Worm (Caenorhabditis elegans) whole organism, mixed stage, embryonic: ENCODE measurements around the gene fip-4.

Source experiments
- M03D4.4 ChIP-seq: sonication (generic microtip); optimal IDR thresholded peaks from 2 replicates; lab custom pipeline; 2017; ENCODE audit warnings: mild to moderate bottlenecking, missing genetic modification characterization, missing compliant biosample characterization
- bed-3 ChIP-seq: fragments of 200-800 bp; sonication (Bioruptor generic); optimal IDR thresholded peaks from 3 replicates; lab custom pipeline; 2018; ENCODE audit warnings: mild to moderate bottlenecking, missing genetic modification characterization, moderate library complexity, missing compliant biosample characterization
- blmp-1 ChIP-seq: fragments of 150-350 bp; optimal IDR thresholded peaks from 2 replicates; lab custom pipeline; 2014; ENCODE audit warnings: missing biosample characterization, missing genetic modification characterization
- ceh-39 ChIP-seq: fragments of 150-350 bp; optimal IDR thresholded peaks from 2 replicates; lab custom pipeline; 2014; ENCODE audit warnings: missing biosample characterization, missing genetic modification characterization
- ceh-43 ChIP-seq: fragments of 200-800 bp; sonication (Bioruptor generic); optimal IDR thresholded peaks from 2 replicates; lab custom pipeline; 2018; ENCODE audit warnings: mild to moderate bottlenecking, missing genetic modification characterization, moderate library complexity, missing compliant biosample characterization
- ceh-83 ChIP-seq: fragments of 200-800 bp; sonication (Bioruptor generic); optimal IDR thresholded peaks from 2 replicates; lab custom pipeline; 2018; ENCODE audit warnings: mild to moderate bottlenecking, missing genetic modification characterization, missing compliant biosample characterization
- ces-1 ChIP-seq: fragments of 150-350 bp; optimal IDR thresholded peaks from 2 replicates; lab custom pipeline; 2014; ENCODE audit warnings: missing biosample characterization, missing genetic modification reagents, missing genetic modification characterization
- cnd-1 ChIP-seq: fragments of 200-800 bp; sonication (Bioruptor generic); optimal IDR thresholded peaks from 2 replicates; lab custom pipeline; 2018; ENCODE audit warnings: mild to moderate bottlenecking, missing genetic modification characterization, missing compliant biosample characterization
- drap-1 ChIP-seq: fragments of 200-800 bp; sonication (Bioruptor generic); optimal IDR thresholded peaks from 3 replicates; lab custom pipeline; 2018; ENCODE audit warnings: mild to moderate bottlenecking, missing genetic modification characterization, missing compliant biosample characterization
- elt-1 ChIP-seq: sonication (generic microtip); optimal IDR thresholded peaks from 2 replicates; lab custom pipeline; 2017; ENCODE audit warnings: missing genetic modification characterization, mild to moderate bottlenecking, missing compliant biosample characterization, antibody characterized with exemption, moderate library complexity, borderline replicate concordance; ENCODE audit not compliant: insufficient read depth
- elt-3 ChIP-seq: fragments of 150-350 bp; optimal IDR thresholded peaks from 2 replicates; lab custom pipeline; 2014; ENCODE audit warnings: missing biosample characterization, missing genetic modification characterization
- flh-1 ChIP-seq: fragments of 200-800 bp; sonication (Bioruptor generic); optimal IDR thresholded peaks from 2 replicates; lab custom pipeline; 2018; ENCODE audit warnings: mild to moderate bottlenecking, missing genetic modification characterization, moderate library complexity, missing compliant biosample characterization
- ham-2 ChIP-seq: fragments of 200-800 bp; sonication (Bioruptor generic); optimal IDR thresholded peaks from 2 replicates; lab custom pipeline; 2018; ENCODE audit warnings: mild to moderate bottlenecking, missing genetic modification characterization, missing compliant biosample characterization
- hlh-1 ChIP-seq: fragments of 150-350 bp; optimal IDR thresholded peaks from 2 replicates; lab custom pipeline; 2014; ENCODE audit warnings: missing biosample characterization, missing genetic modification reagents, missing genetic modification characterization
- lin-13 ChIP-seq: fragments of 150-350 bp; optimal IDR thresholded peaks from 2 replicates; lab custom pipeline; 2014; ENCODE audit warnings: missing biosample characterization, missing genetic modification characterization
- lin-32 ChIP-seq: fragments of 200-800 bp; sonication (Bioruptor generic); optimal IDR thresholded peaks from 2 replicates; lab custom pipeline; 2018; ENCODE audit warnings: mild to moderate bottlenecking, missing genetic modification characterization, missing compliant biosample characterization
- lsy-2 ChIP-seq: fragments of 150-350 bp; optimal IDR thresholded peaks from 2 replicates; lab custom pipeline; 2014; ENCODE audit warnings: missing biosample characterization, missing genetic modification characterization
- mab-5 ChIP-seq: fragments of 150-350 bp; optimal IDR thresholded peaks from 2 replicates; lab custom pipeline; 2014; ENCODE audit warnings: missing biosample characterization, missing genetic modification characterization
- mep-1 ChIP-seq: fragments of 150-350 bp; optimal IDR thresholded peaks from 2 replicates; lab custom pipeline; 2017; ENCODE audit warnings: missing biosample characterization, missing genetic modification reagents, missing genetic modification characterization, inconsistent platforms
- mls-2 ChIP-seq: sonication (generic microtip); optimal IDR thresholded peaks from 2 replicates; lab custom pipeline; 2016; ENCODE audit warnings: mild to moderate bottlenecking, missing genetic modification characterization, moderate library complexity, missing compliant biosample characterization
- nhr-12 ChIP-seq: fragments of 150-350 bp; optimal IDR thresholded peaks from 2 replicates; lab custom pipeline; 2014; ENCODE audit warnings: missing biosample characterization, missing genetic modification characterization
- nhr-2 ChIP-seq: fragments of 150-350 bp; optimal IDR thresholded peaks from 2 replicates; lab custom pipeline; 2014; ENCODE audit warnings: missing biosample characterization, missing genetic modification characterization
- nhr-237 ChIP-seq: fragments of 150-350 bp; optimal IDR thresholded peaks from 2 replicates; lab custom pipeline; 2014; ENCODE audit warnings: missing biosample characterization, missing genetic modification characterization
- nhr-28 ChIP-seq: fragments of 150-350 bp; optimal IDR thresholded peaks from 2 replicates; lab custom pipeline; 2014; ENCODE audit warnings: missing biosample characterization, missing genetic modification characterization
- nhr-76 ChIP-seq: sonication (generic microtip); optimal IDR thresholded peaks from 2 replicates; lab custom pipeline; 2017; ENCODE audit warnings: missing biosample characterization, missing genetic modification characterization
- pha-4 ChIP-seq: fragments of 150-350 bp; optimal IDR thresholded peaks from 2 replicates; lab custom pipeline; 2018; ENCODE audit warnings: missing biosample characterization, missing genetic modification reagents, missing genetic modification characterization
- sem-2 ChIP-seq: fragments of 200-800 bp; sonication (Bioruptor generic); optimal IDR thresholded peaks from 2 replicates; lab custom pipeline; 2018; ENCODE audit warnings: mild to moderate bottlenecking, missing genetic modification characterization, missing compliant biosample characterization
- snpc-4 ChIP-seq: fragments of 150-350 bp; optimal IDR thresholded peaks from 2 replicates; lab custom pipeline; 2014; ENCODE audit warnings: missing biosample characterization, missing genetic modification characterization
- sptf-1 ChIP-seq: sonication (generic microtip); optimal IDR thresholded peaks from 2 replicates; lab custom pipeline; 2017; ENCODE audit warnings: mild to moderate bottlenecking, missing genetic modification characterization, moderate library complexity, missing compliant biosample characterization
- tbx-8 ChIP-seq: fragments of 200-800 bp; sonication (Bioruptor generic); optimal IDR thresholded peaks from 2 replicates; lab custom pipeline; 2018; ENCODE audit warnings: mild to moderate bottlenecking, missing genetic modification characterization, moderate library complexity, missing compliant biosample characterization
- unc-120 ChIP-seq: sonication (generic microtip); optimal IDR thresholded peaks from 2 replicates; lab custom pipeline; 2017; ENCODE audit warnings: missing genetic modification characterization, missing compliant biosample characterization; ENCODE audit not compliant: poor library complexity, severe bottlenecking
- unc-39 ChIP-seq: fragments of 150-350 bp; optimal IDR thresholded peaks from 2 replicates; lab custom pipeline; 2014; ENCODE audit warnings: missing biosample characterization, missing genetic modification characterization
- unc-62 ChIP-seq: fragments of 150-350 bp; optimal IDR thresholded peaks from 2 replicates; lab custom pipeline; 2014; ENCODE audit warnings: missing biosample characterization, missing genetic modification reagents, missing genetic modification characterization
- zip-8 ChIP-seq: fragments of 150-350 bp; optimal IDR thresholded peaks from 2 replicates; lab custom pipeline; 2014; ENCODE audit warnings: missing biosample characterization, missing genetic modification characterization
- ztf-11 ChIP-seq: fragments of 150-350 bp; optimal IDR thresholded peaks from 2 replicates; lab custom pipeline; 2014; ENCODE audit warnings: missing biosample characterization, missing genetic modification characterization

Gene fip-4

ce11 chrV:8615711-8616110 lies 4.6 kb upstream of the fip-4 start:
- TF ChIP-seq elt-3 (tag; lab: Kevin White, UChicago) (no peak), M03D4.4 (no peak), ces-1 (GFP tag; lab: Kevin White, UChicago) (no peak), sptf-1 (tag; lab: Kevin White, UChicago) (peak; percentile 26), unc-120 (tag; lab: Kevin White, UChicago) (no peak)

- TF ChIP-seq cnd-1 (tag; lab: Kevin White, UChicago) (no peak), mab-5 (tag; lab: Kevin White, UChicago) (no peak), mep-1 (tag; lab: Kevin White, UChicago) (no peak), lin-13 (tag; lab: Kevin White, UChicago) (no peak), lsy-2 (no peak), nhr-12 (tag; lab: Kevin White, UChicago) (no peak), ham-2 (peak; percentile 48)
Measured at ce11 chrV:8609776-8610529, 1.1 kb downstream of the fip-4 start.

ce11 chrV:8608483-8608882 lies 2.6 kb downstream of the fip-4 start:
- TF ChIP-seq drap-1 (GFP tag; lab: Kevin White, UChicago) (no peak), ces-1 (GFP tag; lab: Kevin White, UChicago) (no peak), sem-2 (GFP tag; lab: Kevin White, UChicago) (no peak), nhr-76 (tag; lab: Kevin White, UChicago) (no peak), nhr-2 (no peak), mab-5 (tag; lab: Kevin White, UChicago) (no peak), snpc-4 (no peak), blmp-1 (no peak), mls-2 (tag; lab: Kevin White, UChicago) (no peak), tbx-8 (no peak), flh-1 (no peak), unc-62 (GFP tag; lab: Kevin White, UChicago) (no peak), ztf-11 (tag; lab: Kevin White, UChicago) (no peak), lin-13 (tag; lab: Kevin White, UChicago) (no peak), ceh-43 (GFP tag; lab: Kevin White, UChicago) (no peak), cnd-1 (tag; lab: Kevin White, UChicago) (no peak), pha-4 (no peak)

- TF ChIP-seq ces-1 (GFP tag; lab: Kevin White, UChicago) (no peak), bed-3 (no peak), ceh-83 (GFP tag; lab: Kevin White, UChicago) (no peak), unc-62 (GFP tag; lab: Kevin White, UChicago) (no peak), mep-1 (tag; lab: Kevin White, UChicago) (no peak), ceh-39 (tag; lab: Kevin White, UChicago) (no peak), zip-8 (tag; lab: Kevin White, UChicago) (no peak)
Measured at ce11 chrV:8607353-8607850, 3.7 kb downstream of the fip-4 start, which contains the start of gene smk-1. TSS of gene smk-1 (plus strand) at chrV:8607800.

- TF ChIP-seq ceh-43 (GFP tag; lab: Kevin White, UChicago) (no peak), unc-39 (tag; lab: Kevin White, UChicago) (no peak), elt-1 (tag; lab: Kevin White, UChicago) (peak; percentile 25), cnd-1 (tag; lab: Kevin White, UChicago) (peak; percentile 45), mep-1 (tag; lab: Kevin White, UChicago) (peak; percentile 92), lin-13 (tag; lab: Kevin White, UChicago) (peak; percentile 50), ces-1 (GFP tag; lab: Kevin White, UChicago) (peak; percentile 87), nhr-28 (tag; lab: Kevin White, UChicago) (no peak), ceh-39 (tag; lab: Kevin White, UChicago) (peak; percentile 83), lin-32 (GFP tag; lab: Kevin White, UChicago) (no peak), zip-8 (tag; lab: Kevin White, UChicago) (peak; percentile 25), mls-2 (tag; lab: Kevin White, UChicago) (peak; percentile 68), nhr-2 (no peak), unc-120 (tag; lab: Kevin White, UChicago) (peak; percentile 58), nhr-237 (tag; lab: Kevin White, UChicago) (peak; percentile 73), hlh-1 (tag; lab: Kevin White, UChicago) (peak; percentile 61), ham-2 (no peak), M03D4.4 (peak; percentile 17), lsy-2 (peak; percentile 83), unc-62 (GFP tag; lab: Kevin White, UChicago) (peak; percentile 51), pha-4 (peak; percentile 87), blmp-1 (peak; percentile 61)
Measured at ce11 chrV:8606099-8606696, 4.9 kb downstream of the fip-4 start, which contains the start of gene vps-60. TSS of gene vps-60 (minus strand) at chrV:8606128.
